Worm (Caenorhabditis elegans): ENCODE results near the gene sftb-1.

The sftb-1 gene

DNA sequence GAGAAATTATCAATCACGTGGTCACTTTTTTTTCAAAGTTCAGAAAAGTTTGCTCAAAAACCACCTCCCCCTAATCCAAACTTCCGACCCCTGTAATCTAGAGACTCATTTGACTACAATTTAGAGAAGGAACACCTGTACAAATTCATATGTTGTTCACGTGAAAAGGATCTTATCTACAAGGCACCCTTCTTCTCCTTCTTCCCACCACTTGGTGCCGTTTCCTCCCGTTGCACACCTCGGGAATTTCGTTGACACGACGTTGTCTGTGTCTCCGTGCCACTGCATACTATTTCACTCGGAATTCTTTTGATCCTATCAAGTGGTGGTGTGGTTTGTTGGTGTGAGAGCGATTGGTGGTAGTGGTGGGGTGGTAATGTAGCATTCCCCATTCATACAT is 5.5 kb upstream of the sftb-1 start:
- TF ChIP-seq mml-1 (tag; optimal IDR thresholded peaks at IDR 0.05), result peak; percentile 27
- no peak for TF ChIP-seq snpc-4 (tag; optimal IDR thresholded peaks at IDR 0.05)

DNA sequence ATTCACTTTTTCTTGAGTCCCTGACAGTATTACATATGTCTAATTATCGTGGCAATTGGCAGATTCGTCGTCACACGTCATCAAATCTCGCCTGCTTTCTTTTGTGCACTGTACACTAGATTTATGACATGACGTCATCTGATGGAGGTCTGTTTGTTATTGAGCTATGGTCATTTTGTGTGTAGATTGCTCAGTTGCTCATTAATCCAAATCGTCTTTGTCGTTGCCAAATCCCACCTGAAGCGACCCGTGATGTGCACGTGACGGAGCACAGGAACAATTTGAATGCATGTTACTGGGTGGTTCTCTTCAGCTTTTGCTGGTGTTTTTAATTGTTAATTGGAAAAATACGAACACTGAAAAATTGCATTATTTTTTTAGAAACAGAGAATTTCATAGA is 3.8 kb upstream of the sftb-1 start:
- TF ChIP-seq daf-12 (tag; optimal IDR thresholded peaks at IDR 0.05) (no peak), nhr-77 (tag; optimal IDR thresholded peaks at IDR 0.05) (no peak), mml-1 (tag; optimal IDR thresholded peaks at IDR 0.05) (peak; percentile 43), jun-1 (tag; optimal IDR thresholded peaks at IDR 0.05) (no peak), nhr-43 (tag; optimal IDR thresholded peaks at IDR 0.05; ENCODE audit: poor library complexity, severe bottlenecking) (no peak), fkh-10 (GFP tag; optimal IDR thresholded peaks at IDR 0.05) (no peak)

DNA sequence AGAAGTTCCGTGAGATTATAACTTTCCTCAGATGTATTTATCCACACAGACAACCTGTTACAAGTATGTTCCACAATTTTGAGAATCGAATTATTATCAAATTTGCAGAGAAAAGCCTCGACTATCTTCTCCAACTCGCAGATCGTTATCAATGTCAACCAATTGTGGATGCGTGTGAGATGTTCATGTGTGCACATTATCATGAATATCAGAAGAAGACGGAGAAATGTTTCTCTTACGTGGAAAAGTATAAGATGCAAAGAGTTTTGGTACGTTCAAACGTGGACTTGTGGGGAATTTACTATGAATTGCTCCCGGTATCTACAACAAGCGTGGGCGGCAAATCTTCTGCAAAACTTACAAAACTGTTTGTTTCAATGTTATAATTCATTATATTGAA is 2.0 kb upstream of the sftb-1 start:
- TF ChIP-seq ZK546.5 (tag; optimal IDR thresholded peaks at IDR 0.05) (no peak), nhr-28 (tag; optimal IDR thresholded peaks at IDR 0.05) (no peak), nhr-67 (tag; optimal IDR thresholded peaks at IDR 0.05) (no peak), nhr-76 (tag; optimal IDR thresholded peaks at IDR 0.05) (no peak), nhr-43 (tag; optimal IDR thresholded peaks at IDR 0.05; ENCODE audit: poor library complexity, severe bottlenecking) (no peak), mdl-1 (tag; optimal IDR thresholded peaks at IDR 0.05) (no peak), lsy-12 (tag; optimal IDR thresholded peaks at IDR 0.05) (no peak), aly-2 (tag; optimal IDR thresholded peaks at IDR 0.05) (no peak), sea-2 (GFP tag; optimal IDR thresholded peaks at IDR 0.05) (no peak), lin-15B (tag; optimal IDR thresholded peaks at IDR 0.05) (no peak), zag-1 (tag; optimal IDR thresholded peaks at IDR 0.05) (no peak), fkh-10 (GFP tag; optimal IDR thresholded peaks at IDR 0.05) (no peak), elt-1 (tag; optimal IDR thresholded peaks at IDR 0.05) (no peak), snpc-4 (tag; optimal IDR thresholded peaks at IDR 0.05) (no peak), fos-1 (tag; optimal IDR thresholded peaks at IDR 0.05) (no peak), nhr-25 (tag; optimal IDR thresholded peaks at IDR 0.05) (no peak), unc-62 (GFP tag; optimal IDR thresholded peaks at IDR 0.05) (no peak), ceh-28 (tag; optimal IDR thresholded peaks at IDR 0.05) (no peak), ztf-4 (tag; optimal IDR thresholded peaks at IDR 0.05) (no peak)

DNA sequence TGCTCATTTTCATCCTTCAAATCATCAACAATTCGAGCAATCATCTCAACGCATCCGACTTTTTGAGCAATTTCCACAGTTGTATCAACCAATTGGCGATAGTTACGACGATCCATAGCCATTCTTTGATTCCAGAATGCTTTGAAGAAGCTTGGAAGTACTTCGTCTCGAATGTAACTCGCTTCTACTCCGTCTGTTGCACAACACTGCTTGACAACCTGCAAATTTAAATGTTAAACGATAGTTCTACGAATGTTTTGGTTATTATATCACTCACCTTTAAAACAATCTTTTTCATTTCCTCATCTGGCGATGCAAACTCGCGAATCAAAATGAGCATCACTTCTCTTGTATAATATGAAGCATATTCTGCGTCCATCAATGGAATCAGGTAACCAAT is 3.2 kb downstream of the sftb-1 start:
- TF ChIP-seq ceh-82 (tag; optimal IDR thresholded peaks at IDR 0.05) (no peak), unc-39 (tag; optimal IDR thresholded peaks at IDR 0.05) (no peak), daf-12 (tag; optimal IDR thresholded peaks at IDR 0.05) (no peak), elt-3 (tag; optimal IDR thresholded peaks at IDR 0.05) (no peak), ztf-11 (tag; optimal IDR thresholded peaks at IDR 0.05) (no peak), unc-62 (GFP tag; optimal IDR thresholded peaks at IDR 0.05) (no peak), skn-1 (tag; optimal IDR thresholded peaks at IDR 0.05) (no peak), fkh-10 (GFP tag; optimal IDR thresholded peaks at IDR 0.05) (no peak), elt-2 (tag; optimal IDR thresholded peaks at IDR 0.05) (no peak), eor-1 (tag; optimal IDR thresholded peaks at IDR 0.05) (no peak), nhr-76 (tag; optimal IDR thresholded peaks at IDR 0.05) (no peak), lin-39 (tag; optimal IDR thresholded peaks at IDR 0.05) (no peak), mdl-1 (tag; optimal IDR thresholded peaks at IDR 0.05) (no peak), nhr-11 (tag; optimal IDR thresholded peaks at IDR 0.05) (no peak), tbx-2 (tag; optimal IDR thresholded peaks at IDR 0.05) (no peak), snpc-4 (tag; optimal IDR thresholded peaks at IDR 0.05) (no peak), ceh-28 (tag; optimal IDR thresholded peaks at IDR 0.05) (no peak), nhr-237 (tag; optimal IDR thresholded peaks at IDR 0.05) (no peak), nhr-12 (tag; optimal IDR thresholded peaks at IDR 0.05) (no peak)

DNA sequence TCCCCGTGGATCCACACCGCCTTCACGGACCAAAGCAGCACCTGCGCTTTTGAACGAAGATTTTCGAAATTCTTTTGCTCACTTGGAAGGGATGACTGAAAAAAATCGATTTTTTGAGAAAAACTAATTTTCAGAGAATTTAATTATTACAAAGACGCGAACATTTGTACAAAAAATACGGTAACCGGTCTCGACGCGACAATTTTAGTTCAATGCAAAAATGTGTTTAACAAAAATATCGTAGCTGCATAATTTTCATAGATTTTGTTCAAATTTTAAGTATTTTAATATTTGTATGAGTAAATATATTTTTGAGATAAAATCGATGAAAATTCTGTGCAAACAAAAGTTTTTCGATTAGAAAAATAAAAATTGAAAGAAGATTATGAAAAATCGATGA is 6.0 kb downstream of the sftb-1 start, which contains the start of gene T08A11.1:
Gene T08A11.1, minus strand, starts transcription at position 101 of the 400 bp plus-strand sequence.
- TF ChIP-seq snpc-4 (tag; optimal IDR thresholded peaks at IDR 0.05), result no peak
- TF ChIP-seq fkh-2 (tag; optimal IDR thresholded peaks at IDR 0.05), result no peak
- TF ChIP-seq ceh-16 (tag; optimal IDR thresholded peaks at IDR 0.05), result no peak
- no peak for TF ChIP-seq unc-39 (tag; optimal IDR thresholded peaks at IDR 0.05)
- no peak for TF ChIP-seq nfya-1 (tag; optimal IDR thresholded peaks at IDR 0.05; ENCODE audit: insufficient read depth)
- TF ChIP-seq ceh-9 (tag; optimal IDR thresholded peaks at IDR 0.05), result no peak
- no peak for TF ChIP-seq elt-2 (tag; optimal IDR thresholded peaks at IDR 0.05)
